Worm (Caenorhabditis elegans) whole organism, early embryonic: ENCODE data around the gene C38D9.2.

Experiments used
- B0310.2 ChIP-seq: sonication (generic microtip); optimal IDR thresholded peaks from 2 replicates; lab custom pipeline; 2016; ENCODE audit warnings: mild to moderate bottlenecking, missing genetic modification characterization, missing compliant biosample characterization
- ama-1 ChIP-seq: fragments of 150-350 bp; optimal IDR thresholded peaks from 2 replicates; lab custom pipeline; 2014
- ceh-36 ChIP-seq: sonication (generic microtip); optimal IDR thresholded peaks from 2 replicates; lab custom pipeline; 2016; ENCODE audit warnings: missing genetic modification characterization, inconsistent platforms, missing compliant biosample characterization
- flt-1 ChIP-seq: fragments of 200-800 bp; sonication (Bioruptor generic); IDR thresholded peaks from 2 replicates; pipeline ENCODE4 v1.3.6; 2022; ENCODE audit warnings: missing genetic modification characterization, missing compliant biosample characterization
- scrt-1 ChIP-seq: fragments of 200-800 bp; sonication (Bioruptor generic); IDR thresholded peaks from 2 replicates; pipeline ENCODE4 v1.3.6; 2022; ENCODE audit warnings: missing genetic modification characterization, missing compliant biosample characterization
- tbx-11 ChIP-seq: fragments of 200-800 bp; sonication (Bioruptor generic); IDR thresholded peaks from 2 replicates; pipeline ENCODE4 v1.3.6; 2022; ENCODE audit warnings: missing genetic modification characterization, missing compliant biosample characterization

DNA sequence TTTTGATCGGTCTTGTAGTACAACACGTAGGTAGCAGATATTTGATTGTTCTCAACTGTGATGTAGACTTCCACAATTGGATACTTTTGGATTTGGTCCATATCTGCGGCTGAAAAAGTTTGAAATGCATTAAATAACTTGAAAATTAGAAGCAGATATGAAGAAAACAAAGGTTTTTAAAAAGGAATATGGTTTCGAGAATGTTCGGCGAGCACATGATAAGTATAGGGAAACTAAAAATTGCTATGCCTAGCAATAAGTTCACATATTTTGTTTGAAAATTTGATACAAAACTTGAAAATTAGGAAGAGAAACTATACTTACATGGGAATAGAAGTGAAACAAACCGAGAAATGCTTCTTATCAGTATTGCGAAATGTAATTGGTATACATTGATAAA is 48.7 kb downstream of the C38D9.2 start, which contains the start of gene Y6G8.5:
- TF ChIP-seq scrt-1 (no peak), ama-1 (lab: Kevin White, UChicago) (no peak), tbx-11 (GFP tag; lab: Robert Waterston, UW) (no peak), flt-1 (GFP tag; lab: Robert Waterston, UW) (no peak), B0310.2 (tag; lab: Kevin White, UChicago) (no peak), ceh-36 (tag; lab: Kevin White, UChicago) (no peak)
